Worm (Caenorhabditis elegans): ENCODE measurements around the gene citk-1.

citk-1 gene

ce11 chrII:13957437-13957836, 48.7 kb downstream of the citk-1 start, which contains the start of gene zip-3 (continued):
- TF ChIP-seq daf-16 (GFP tag; optimal IDR thresholded peaks at IDR 0.05): no peak
- peak; percentile 61 for TF ChIP-seq daf-16 (tag; optimal IDR thresholded peaks at IDR 0.05)
- no peak for TF ChIP-seq attf-4 (tag; optimal IDR thresholded peaks at IDR 0.05)
- peak; percentile 64 for TF ChIP-seq hlh-11 (tag; optimal IDR thresholded peaks at IDR 0.05)

- TF ChIP-seq sdz-12 (GFP tag; optimal IDR thresholded peaks at IDR 0.05) (no peak), mdl-1 (tag; optimal IDR thresholded peaks at IDR 0.05) (no peak), daf-16 (GFP tag; optimal IDR thresholded peaks at IDR 0.05) (no peak), daf-16 (tag; optimal IDR thresholded peaks at IDR 0.05) (peak; percentile 18), ama-1 (optimal IDR thresholded peaks at IDR 0.05) (no peak), ceh-32 (tag; optimal IDR thresholded peaks at IDR 0.05; ENCODE audit: poor library complexity) (no peak), php-3 (GFP tag; IDR thresholded peaks at IDR 0.05) (no peak), zfp-3 (GFP tag; conservative IDR thresholded peaks at IDR 0.05) (no peak), attf-4 (tag; optimal IDR thresholded peaks at IDR 0.05) (no peak), rbr-2 (tag; optimal IDR thresholded peaks at IDR 0.05) (no peak), mdt-29 (GFP tag; IDR thresholded peaks at IDR 0.05) (no peak), ztf-11 (tag; optimal IDR thresholded peaks at IDR 0.05) (no peak), hlh-11 (tag; optimal IDR thresholded peaks at IDR 0.05) (peak; percentile 6), nhr-41 (GFP tag; IDR thresholded peaks at IDR 0.05) (no peak), mep-1 (tag; optimal IDR thresholded peaks at IDR 0.05) (no peak), nhr-237 (tag; optimal IDR thresholded peaks at IDR 0.05) (no peak), ceh-62 (tag; optimal IDR thresholded peaks at IDR 0.05) (no peak), pqm-1 (tag; optimal IDR thresholded peaks at IDR 0.05) (no peak), dmd-6 (GFP tag; IDR thresholded peaks at IDR 0.05) (peak; percentile 76; the same call in 1 of the 2 replicates), dve-1 (tag; optimal IDR thresholded peaks at IDR 0.05; ENCODE audit: insufficient read depth) (peak; percentile 42), mxl-3 (GFP tag; optimal IDR thresholded peaks at IDR 0.05) (no peak), nhr-102 (tag; optimal IDR thresholded peaks at IDR 0.05) (peak; percentile 14), lsy-2 (tag; optimal IDR thresholded peaks at IDR 0.05) (peak in 1 of 2 experiments; percentile 19), lin-38 (GFP tag; IDR thresholded peaks at IDR 0.05) (0 out of 2 replicates have a peak, but pooled peaks have one; percentile 33), ceh-20 (GFP tag; IDR thresholded peaks at IDR 0.05) (no peak)
Observed at ce11 chrII:13958359-13958758, 49.6 kb downstream of the citk-1 start.

- no peak for TF ChIP-seq nhr-25 (tag; optimal IDR thresholded peaks at IDR 0.05; ENCODE audit: borderline replicate concordance, insufficient read depth)
- TF ChIP-seq hif-1 (tag; optimal IDR thresholded peaks at IDR 0.05): no peak
- peak; percentile 54; the same call in 1 of the 2 replicates for TF ChIP-seq set-16 (GFP tag; IDR thresholded peaks at IDR 0.05)
Observed at ce11 chrII:13961567-13961966, 52.9 kb downstream of the citk-1 start.

DNA sequence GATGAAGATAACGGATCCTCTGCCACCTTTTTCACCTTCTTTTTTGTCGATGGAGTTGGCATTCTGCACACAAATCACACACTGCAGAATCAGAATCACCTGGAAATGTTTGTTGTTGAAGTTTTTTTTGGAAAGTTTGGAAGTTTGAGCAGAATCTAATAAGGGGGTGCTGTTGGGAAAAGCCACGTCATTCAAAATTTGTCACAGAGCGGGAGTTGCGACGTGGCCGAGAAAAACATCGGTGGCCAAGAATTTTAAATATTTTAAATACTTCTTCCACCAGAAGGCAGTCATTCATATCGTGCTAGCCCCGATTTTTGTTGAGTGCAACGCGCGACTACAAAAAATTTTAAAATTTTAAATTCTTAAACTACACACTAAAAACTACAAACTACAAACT, 53.6 kb downstream of the citk-1 start, which contains the start of gene rpi-1:
rpi-1 (minus strand) TSS at position 101 of the 400 bp plus-strand sequence.
- TF ChIP-seq F49E8.2 (tag; optimal IDR thresholded peaks at IDR 0.05; ENCODE audit: borderline replicate concordance): no peak
- no peak for TF ChIP-seq Y75B8A.6 (GFP tag; IDR thresholded peaks at IDR 0.05)
- no peak for TF ChIP-seq lin-29 (GFP tag; IDR thresholded peaks at IDR 0.05)
- no peak for TF ChIP-seq nhr-28 (tag; optimal IDR thresholded peaks at IDR 0.05)
- no peak for TF ChIP-seq ceh-44 (GFP tag; IDR thresholded peaks at IDR 0.05)
- no peak for TF ChIP-seq gei-8 (GFP tag; optimal IDR thresholded peaks at IDR 0.05)
- TF ChIP-seq sdz-12 (GFP tag; optimal IDR thresholded peaks at IDR 0.05): no peak
- no peak for TF ChIP-seq saeg-2 (GFP tag; IDR thresholded peaks at IDR 0.05)
- no peak for TF ChIP-seq duxl-1 (tag; optimal IDR thresholded peaks at IDR 0.05; ENCODE audit: poor library complexity)
- no peak for TF ChIP-seq nhr-48 (tag; optimal IDR thresholded peaks at IDR 0.05)
- no peak for TF ChIP-seq zip-11 (GFP tag; IDR thresholded peaks at IDR 0.05)
- TF ChIP-seq spr-1 (tag; optimal IDR thresholded peaks at IDR 0.05): no peak
- no peak for TF ChIP-seq skn-1 (tag; optimal IDR thresholded peaks at IDR 0.05)

All from whole organism, L4 larva.